Fruit fly (Drosophila melanogaster): ENCODE data around the gene Hsp60B.

Hsp60B gene

dm6 chr2L:698058-698457, 30.1 kb upstream of the Hsp60B start:
- TF ChIP-seq toe (GFP tag; optimal IDR thresholded peaks at IDR 0.05): no peak

dm6 chr2L:700787-701186, 27.4 kb upstream of the Hsp60B start:
- no peak for TF ChIP-seq CG5204 (GFP tag; optimal IDR thresholded peaks at IDR 0.05)
- TF ChIP-seq CG12768 (GFP tag; optimal IDR thresholded peaks at IDR 0.05): no peak
- TF ChIP-seq Hr96 (GFP tag; optimal IDR thresholded peaks at IDR 0.05): no peak
- TF ChIP-seq bab1 (GFP tag; optimal IDR thresholded peaks at IDR 0.05): no peak
- no peak for TF ChIP-seq Crg-1 (GFP tag; optimal IDR thresholded peaks at IDR 0.05)
- TF ChIP-seq CG33017 (tag; optimal IDR thresholded peaks at IDR 0.05): no peak
- no peak for TF ChIP-seq Clk (GFP tag; optimal IDR thresholded peaks at IDR 0.05)
- TF ChIP-seq tj (GFP tag; optimal IDR thresholded peaks at IDR 0.05): no peak
- TF ChIP-seq kay (GFP tag; ENCODE audit: borderline replicate concordance): no peak
- TF ChIP-seq CG11617 (GFP tag; optimal IDR thresholded peaks at IDR 0.05): no peak
- no peak for TF ChIP-seq CG7101 (tag; optimal IDR thresholded peaks at IDR 0.05)
- no peak for TF ChIP-seq ovo (GFP tag; optimal IDR thresholded peaks at IDR 0.05)
- TF ChIP-seq Mnt (GFP tag; optimal IDR thresholded peaks at IDR 0.05): no peak
- TF ChIP-seq cnc (optimal IDR thresholded peaks at IDR 0.05): no peak
- no peak for TF ChIP-seq toe (GFP tag; optimal IDR thresholded peaks at IDR 0.05)
- no peak for TF ChIP-seq pad (GFP tag; optimal IDR thresholded peaks at IDR 0.05)
- no peak for TF ChIP-seq cic (GFP tag; optimal IDR thresholded peaks at IDR 0.05)

dm6 chr2L:701868-702327, 26.3 kb upstream of the Hsp60B start:
- TF ChIP-seq CG1620 (GFP tag; optimal IDR thresholded peaks at IDR 0.05) (no peak), cnc (optimal IDR thresholded peaks at IDR 0.05) (no peak), toe (GFP tag; optimal IDR thresholded peaks at IDR 0.05) (no peak), CG7101 (tag; optimal IDR thresholded peaks at IDR 0.05) (no peak), Hr96 (GFP tag; optimal IDR thresholded peaks at IDR 0.05) (no peak), bab1 (GFP tag; optimal IDR thresholded peaks at IDR 0.05) (no peak), CG12768 (GFP tag; optimal IDR thresholded peaks at IDR 0.05) (no peak), tj (GFP tag; optimal IDR thresholded peaks at IDR 0.05) (no peak), kay (GFP tag; ENCODE audit: borderline replicate concordance) (no peak), ovo (GFP tag; optimal IDR thresholded peaks at IDR 0.05) (no peak), CG14711 (tag; optimal IDR thresholded peaks at IDR 0.05) (no peak), CG7045 (GFP tag; optimal IDR thresholded peaks at IDR 0.05) (no peak), CG33017 (tag; optimal IDR thresholded peaks at IDR 0.05) (no peak), Clk (GFP tag; optimal IDR thresholded peaks at IDR 0.05) (no peak)

- no peak for TF ChIP-seq bab1 (GFP tag; optimal IDR thresholded peaks at IDR 0.05)
- no peak for TF ChIP-seq toe (GFP tag; optimal IDR thresholded peaks at IDR 0.05)
- no peak for TF ChIP-seq CG7045 (GFP tag; optimal IDR thresholded peaks at IDR 0.05)
- no peak for TF ChIP-seq kay (GFP tag; ENCODE audit: borderline replicate concordance)
- TF ChIP-seq CG1620 (GFP tag; optimal IDR thresholded peaks at IDR 0.05): no peak
- no peak for TF ChIP-seq CG33017 (tag; optimal IDR thresholded peaks at IDR 0.05)
- no peak for TF ChIP-seq cic (GFP tag; optimal IDR thresholded peaks at IDR 0.05)
Observed at dm6 chr2L:705216-705615, 22.9 kb upstream of the Hsp60B start.

dm6 chr2L:712281-712680, 15.9 kb upstream of the Hsp60B start:
- TF ChIP-seq Clk (GFP tag; optimal IDR thresholded peaks at IDR 0.05): no peak

dm6 chr2L:713232-713631, 14.9 kb upstream of the Hsp60B start:
- no peak for TF ChIP-seq kay (GFP tag; ENCODE audit: borderline replicate concordance)
- no peak for TF ChIP-seq pad (GFP tag; optimal IDR thresholded peaks at IDR 0.05)
- TF ChIP-seq cic (GFP tag; optimal IDR thresholded peaks at IDR 0.05): no peak
- no peak for TF ChIP-seq bab1 (GFP tag; optimal IDR thresholded peaks at IDR 0.05)
- no peak for TF ChIP-seq Clk (GFP tag; optimal IDR thresholded peaks at IDR 0.05)
- TF ChIP-seq Mnt (GFP tag; optimal IDR thresholded peaks at IDR 0.05): no peak
- no peak for TF ChIP-seq cnc (optimal IDR thresholded peaks at IDR 0.05)
- no peak for TF ChIP-seq Crg-1 (GFP tag; optimal IDR thresholded peaks at IDR 0.05)
- TF ChIP-seq ovo (GFP tag; optimal IDR thresholded peaks at IDR 0.05): no peak
- TF ChIP-seq CG14711 (tag; optimal IDR thresholded peaks at IDR 0.05): no peak
- no peak for TF ChIP-seq CG5204 (GFP tag; optimal IDR thresholded peaks at IDR 0.05)
- no peak for TF ChIP-seq toe (GFP tag; optimal IDR thresholded peaks at IDR 0.05)
- no peak for TF ChIP-seq tj (GFP tag; optimal IDR thresholded peaks at IDR 0.05)

- TF ChIP-seq CG5204 (GFP tag; optimal IDR thresholded peaks at IDR 0.05) (no peak), pad (GFP tag; optimal IDR thresholded peaks at IDR 0.05) (no peak), Clk (GFP tag; optimal IDR thresholded peaks at IDR 0.05) (no peak), CG33017 (tag; optimal IDR thresholded peaks at IDR 0.05) (no peak), cnc (optimal IDR thresholded peaks at IDR 0.05) (no peak), cic (GFP tag; optimal IDR thresholded peaks at IDR 0.05) (no peak), CG12768 (GFP tag; optimal IDR thresholded peaks at IDR 0.05) (no peak), toe (GFP tag; optimal IDR thresholded peaks at IDR 0.05) (no peak), CG14711 (tag; optimal IDR thresholded peaks at IDR 0.05) (no peak), tj (GFP tag; optimal IDR thresholded peaks at IDR 0.05) (no peak), Crg-1 (GFP tag; optimal IDR thresholded peaks at IDR 0.05) (no peak), bab1 (GFP tag; optimal IDR thresholded peaks at IDR 0.05) (no peak)
Observed at dm6 chr2L:714747-715488, 13.2 kb upstream of the Hsp60B start, which contains the start of gene ds. ds (minus strand) TSS chr2L:714983.
